Worm (Caenorhabditis elegans): ENCODE data around the gene Y116A8C.467.
"Not testable (repeated sequence)": the region's sequence is repeated elsewhere in the genome, so short reads cannot be mapped to it uniquely, and the experiment has no call there.

ce11 chrIV:17063700-17064099 is at the start of gene Y116A8C.467:
- TF ChIP-seq nhr-77 (tag; optimal IDR thresholded peaks at IDR 0.05); elt-3 (tag; optimal IDR thresholded peaks at IDR 0.05); aly-2 (tag; optimal IDR thresholded peaks at IDR 0.05); unc-39 (tag; optimal IDR thresholded peaks at IDR 0.05); elt-1 (tag; optimal IDR thresholded peaks at IDR 0.05); nhr-237 (tag; optimal IDR thresholded peaks at IDR 0.05); fos-1 (tag; optimal IDR thresholded peaks at IDR 0.05); lin-13 (GFP tag; optimal IDR thresholded peaks at IDR 0.05): not testable (repeated sequence)

All from whole organism, L2 larva.